Fruit fly (Drosophila melanogaster) whole organism, embryonic: ENCODE results near the gene G6P.

Experiments
- Ada2b ChIP-seq: fragments of 200-800 bp; sonication (Bioruptor generic); IDR thresholded peaks from 2 replicates; pipeline ENCODE4 v1.3.6; 2022; ENCODE audit warnings: missing biosample characterization, missing genetic modification characterization
- Asciz ChIP-seq: fragments of 200-800 bp; sonication (Bioruptor generic); optimal IDR thresholded peaks from 2 replicates; lab custom pipeline; 2017; ENCODE audit warnings: missing biosample characterization, mild to moderate bottlenecking, missing genetic modification characterization, missing genetic modification reagents
- CG10321 ChIP-seq: fragments of 200-800 bp; sonication (Bioruptor generic); IDR thresholded peaks from 2 replicates; pipeline ENCODE4 v1.3.6; 2022; ENCODE audit warnings: missing biosample characterization, missing genetic modification characterization
- CG10366 ChIP-seq: fragments of 200-800 bp; sonication (Bioruptor generic); IDR thresholded peaks from 2 replicates; pipeline ENCODE4 v1.3.6; 2022; ENCODE audit warnings: missing biosample characterization, missing genetic modification characterization
- CG10431 ChIP-seq: fragments of 200-800 bp; sonication (Bioruptor generic); optimal IDR thresholded peaks from 3 replicates; lab custom pipeline; 2018; ENCODE audit warnings: missing biosample characterization, mild to moderate bottlenecking, missing genetic modification characterization
- CG11560 ChIP-seq: fragments of 200-800 bp; sonication (Bioruptor generic); IDR thresholded peaks from 3 replicates; pipeline ENCODE4 v1.3.6; 2022; ENCODE audit warnings: missing biosample characterization, missing genetic modification characterization
- CG12071 ChIP-seq: fragments of 200-800 bp; sonication (Bioruptor generic); optimal IDR thresholded peaks from 3 replicates; lab custom pipeline; 2018; ENCODE audit warnings: missing biosample characterization, mild to moderate bottlenecking, missing genetic modification characterization
- CG12744 ChIP-seq: fragments of 200-800 bp; sonication (Bioruptor generic); optimal IDR thresholded peaks from 2 replicates; lab custom pipeline; 2016; ENCODE audit warnings: missing biosample characterization, missing genetic modification characterization
- CG13624 ChIP-seq: fragments of 200-800 bp; sonication (Bioruptor generic); optimal IDR thresholded peaks from 2 replicates; lab custom pipeline; 2016; ENCODE audit warnings: missing biosample characterization, missing genetic modification characterization
- CG17328 ChIP-seq: fragments of 200-800 bp; sonication (Bioruptor generic); IDR thresholded peaks from 2 replicates; pipeline ENCODE4 v1.3.6; 2022; ENCODE audit warnings: missing biosample characterization, missing genetic modification characterization
- CG18764 ChIP-seq: fragments of 200-800 bp; sonication (Bioruptor generic); optimal IDR thresholded peaks from 3 replicates; lab custom pipeline; 2016; ENCODE audit warnings: missing biosample characterization, missing genetic modification characterization
- CG2116 ChIP-seq: fragments of 200-800 bp; sonication (Bioruptor generic); optimal IDR thresholded peaks from 3 replicates; lab custom pipeline; 2018; ENCODE audit warnings: missing biosample characterization, mild to moderate bottlenecking, missing genetic modification characterization
- CG2129 ChIP-seq: fragments of 200-800 bp; sonication (Bioruptor generic); IDR thresholded peaks from 2 replicates; pipeline ENCODE4 v1.3.6; 2022; ENCODE audit warnings: missing biosample characterization, missing genetic modification characterization; ENCODE audit not compliant: partially characterized antibody
- CG31388 ChIP-seq: fragments of 200-800 bp; sonication (Bioruptor generic); optimal IDR thresholded peaks from 2 replicates; lab custom pipeline; 2016; ENCODE audit warnings: missing biosample characterization, missing genetic modification characterization
- CG31441 ChIP-seq: fragments of 200-800 bp; sonication (Bioruptor generic); IDR thresholded peaks from 2 replicates; pipeline ENCODE4 v1.3.6; 2022; ENCODE audit warnings: missing biosample characterization, missing genetic modification characterization
- CG32772 ChIP-seq: fragments of 200-800 bp; sonication (Bioruptor generic); IDR thresholded peaks from 2 replicates; pipeline ENCODE4 v1.3.6; 2022; ENCODE audit warnings: missing biosample characterization, missing genetic modification characterization
- CG3838 ChIP-seq: fragments of 200-800 bp; sonication (Bioruptor generic); optimal IDR thresholded peaks from 3 replicates; lab custom pipeline; 2016; ENCODE audit warnings: missing biosample characterization, missing genetic modification characterization
- CG7357 ChIP-seq: fragments of 200-800 bp; sonication (Bioruptor generic); IDR thresholded peaks from 3 replicates; pipeline ENCODE4 v1.3.6; 2022; ENCODE audit warnings: missing biosample characterization, missing genetic modification characterization
- CG7786 ChIP-seq: fragments of 200-800 bp; sonication (Bioruptor generic); optimal IDR thresholded peaks from 2 replicates; lab custom pipeline; 2016; ENCODE audit warnings: missing biosample characterization, missing genetic modification characterization
- CG9215 ChIP-seq: fragments of 200-800 bp; sonication (Bioruptor generic); IDR thresholded peaks from 2 replicates; pipeline ENCODE4 v1.3.6; 2022; ENCODE audit warnings: missing biosample characterization, missing genetic modification characterization
- CG9817 ChIP-seq: fragments of 200-800 bp; sonication (Bioruptor generic); optimal IDR thresholded peaks from 2 replicates; lab custom pipeline; 2018; ENCODE audit warnings: missing biosample characterization, mild to moderate bottlenecking, missing genetic modification characterization, moderate library complexity
- Deaf1 ChIP-seq: fragments of 200-800 bp; optimal IDR thresholded peaks from 3 replicates; lab custom pipeline; 2019; ENCODE audit warnings: missing biosample characterization, mild to moderate bottlenecking, missing genetic modification characterization, moderate library complexity
- Dp ChIP-seq: fragments of 200-800 bp; sonication (Bioruptor generic); optimal IDR thresholded peaks from 2 replicates; lab custom pipeline; 2018; ENCODE audit warnings: missing biosample characterization, mild to moderate bottlenecking, missing genetic modification characterization, moderate library complexity
- Fer2 ChIP-seq: fragments of 200-800 bp; sonication (Bioruptor generic); optimal IDR thresholded peaks from 2 replicates; lab custom pipeline; 2018; ENCODE audit warnings: missing biosample characterization, mild to moderate bottlenecking, missing genetic modification characterization, moderate library complexity
- Gsc ChIP-seq: fragments of 200-800 bp; sonication (Bioruptor generic); IDR thresholded peaks from 2 replicates; pipeline ENCODE4 v1.3.6; 2022; ENCODE audit warnings: missing biosample characterization, missing genetic modification characterization
- H15 ChIP-seq: fragments of 200-800 bp; sonication (Bioruptor generic); IDR thresholded peaks from 3 replicates; pipeline ENCODE4 v1.3.6; 2022; ENCODE audit warnings: missing biosample characterization, missing genetic modification characterization
- HLH54F ChIP-seq: fragments of 200-800 bp; sonication (Bioruptor generic); optimal IDR thresholded peaks from 3 replicates; lab custom pipeline; 2016; ENCODE audit warnings: missing biosample characterization, missing genetic modification characterization
- Hr3 ChIP-seq: fragments of 200-800 bp; sonication (Bioruptor generic); optimal IDR thresholded peaks from 3 replicates; lab custom pipeline; 2016; ENCODE audit warnings: missing biosample characterization, missing genetic modification characterization
- MESR4 ChIP-seq: fragments of 200-800 bp; sonication (Bioruptor generic); optimal IDR thresholded peaks from 2 replicates; lab custom pipeline; 2018; ENCODE audit warnings: missing biosample characterization, mild to moderate bottlenecking, missing genetic modification characterization, moderate library complexity
- Med ChIP-seq: fragments of 200-800 bp; sonication (Bioruptor generic); peaks from one replicate; lab custom pipeline; 2016; ENCODE audit warnings: missing biosample characterization, missing genetic modification characterization, mild to moderate bottlenecking, inconsistent platforms, moderate library complexity
- NFAT ChIP-seq: fragments of 200-800 bp; sonication (Bioruptor generic); IDR thresholded peaks from 2 replicates; pipeline ENCODE4 v1.3.6; 2022; ENCODE audit warnings: missing biosample characterization, missing genetic modification characterization
- Ptx1 ChIP-seq: fragments of 200-800 bp; sonication (Bioruptor generic); IDR thresholded peaks from 2 replicates; pipeline ENCODE4 v1.3.6; 2022; ENCODE audit warnings: missing biosample characterization, missing genetic modification characterization
- Six4 ChIP-seq: fragments of 200-800 bp; sonication (Bioruptor generic); optimal IDR thresholded peaks from 2 replicates; lab custom pipeline; 2016; ENCODE audit warnings: missing biosample characterization, missing genetic modification characterization
- Vsx1 ChIP-seq: fragments of 200-800 bp; sonication (Bioruptor generic); optimal IDR thresholded peaks from 2 replicates; lab custom pipeline; 2017; ENCODE audit warnings: missing biosample characterization, mild to moderate bottlenecking, missing genetic modification characterization, missing genetic modification reagents
- al ChIP-seq: fragments of 200-800 bp; sonication (Bioruptor generic); IDR thresholded peaks from 2 replicates; pipeline ENCODE4 v1.3.6; 2022; ENCODE audit warnings: missing biosample characterization, missing genetic modification characterization
- az2 ChIP-seq: fragments of 200-800 bp; sonication (Bioruptor generic); optimal IDR thresholded peaks from 3 replicates; lab custom pipeline; 2016; ENCODE audit warnings: missing biosample characterization, missing genetic modification characterization
- br ChIP-seq: fragments of >200 bp; optimal IDR thresholded peaks from 2 replicates; lab custom pipeline; 2017
- fu2 ChIP-seq: fragments of 200-800 bp; sonication (Bioruptor generic); optimal IDR thresholded peaks from 2 replicates; lab custom pipeline; 2016; ENCODE audit warnings: missing biosample characterization, missing genetic modification characterization
- ham ChIP-seq: fragments of 200-800 bp; sonication (Bioruptor generic); IDR thresholded peaks from 2 replicates; pipeline ENCODE4 v1.3.6; 2022; ENCODE audit warnings: missing biosample characterization, missing genetic modification characterization
- inv ChIP-seq: fragments of 200-800 bp; sonication (Bioruptor generic); IDR thresholded peaks from 2 replicates; pipeline ENCODE4 v1.3.6; 2022; ENCODE audit warnings: missing biosample characterization, missing genetic modification characterization; ENCODE audit not compliant: partially characterized antibody
- mam ChIP-seq: fragments of 200-800 bp; sonication (Bioruptor generic); optimal IDR thresholded peaks from 3 replicates; lab custom pipeline; 2016; ENCODE audit warnings: missing biosample characterization, missing genetic modification characterization
- nmo ChIP-seq: fragments of 200-800 bp; sonication (Bioruptor generic); optimal IDR thresholded peaks from 2 replicates; lab custom pipeline; 2018; ENCODE audit warnings: missing biosample characterization, mild to moderate bottlenecking, missing genetic modification characterization, moderate library complexity
- onecut ChIP-seq: fragments of 200-800 bp; sonication (Bioruptor generic); IDR thresholded peaks from 2 replicates; pipeline ENCODE4 v1.3.6; 2022; ENCODE audit warnings: missing biosample characterization, missing genetic modification characterization
- sc ChIP-seq, 3 experiments: fragments of >200 bp in 2 of 3; fragments of 200-800 bp in 1 of 3; sonication (Bioruptor generic) in 1 of 3; optimal IDR thresholded peaks; 2 replicates in 2 of 3; 3 replicates in 1 of 3; lab custom pipeline; 2017; ENCODE audit warnings: mild to moderate bottlenecking in 1 of 3, missing biosample characterization in 1 of 3, missing genetic modification characterization in 1 of 3, missing genetic modification reagents in 1 of 3
- sens ChIP-seq: fragments of 200-800 bp; sonication (Bioruptor generic); peaks from one replicate; lab custom pipeline; 2016; ENCODE audit warnings: missing biosample characterization, missing genetic modification characterization
- sisA ChIP-seq: fragments of 200-800 bp; sonication (Bioruptor generic); IDR thresholded peaks from 2 replicates; pipeline ENCODE4 v1.3.6; 2022; ENCODE audit warnings: missing biosample characterization, missing genetic modification characterization
- sna ChIP-seq: fragments of 200-800 bp; sonication (Bioruptor generic); IDR thresholded peaks from 2 replicates; pipeline ENCODE4 v1.3.6; 2022; ENCODE audit warnings: missing biosample characterization, missing genetic modification characterization; ENCODE audit not compliant: partially characterized antibody
- sr ChIP-seq: fragments of 200-800 bp; sonication (Bioruptor generic); IDR thresholded peaks from 3 replicates; pipeline ENCODE4 v1.3.6; 2022; ENCODE audit warnings: missing biosample characterization, missing genetic modification characterization
- yki ChIP-seq: fragments of >200 bp; optimal IDR thresholded peaks from 3 replicates; lab custom pipeline; 2018
- zen2 ChIP-seq: fragments of 200-800 bp; sonication (Bioruptor generic); IDR thresholded peaks from 3 replicates; pipeline ENCODE4 v1.3.6; 2022; ENCODE audit warnings: missing biosample characterization, missing genetic modification characterization; ENCODE audit not compliant: partially characterized antibody

G6P gene

DNA sequence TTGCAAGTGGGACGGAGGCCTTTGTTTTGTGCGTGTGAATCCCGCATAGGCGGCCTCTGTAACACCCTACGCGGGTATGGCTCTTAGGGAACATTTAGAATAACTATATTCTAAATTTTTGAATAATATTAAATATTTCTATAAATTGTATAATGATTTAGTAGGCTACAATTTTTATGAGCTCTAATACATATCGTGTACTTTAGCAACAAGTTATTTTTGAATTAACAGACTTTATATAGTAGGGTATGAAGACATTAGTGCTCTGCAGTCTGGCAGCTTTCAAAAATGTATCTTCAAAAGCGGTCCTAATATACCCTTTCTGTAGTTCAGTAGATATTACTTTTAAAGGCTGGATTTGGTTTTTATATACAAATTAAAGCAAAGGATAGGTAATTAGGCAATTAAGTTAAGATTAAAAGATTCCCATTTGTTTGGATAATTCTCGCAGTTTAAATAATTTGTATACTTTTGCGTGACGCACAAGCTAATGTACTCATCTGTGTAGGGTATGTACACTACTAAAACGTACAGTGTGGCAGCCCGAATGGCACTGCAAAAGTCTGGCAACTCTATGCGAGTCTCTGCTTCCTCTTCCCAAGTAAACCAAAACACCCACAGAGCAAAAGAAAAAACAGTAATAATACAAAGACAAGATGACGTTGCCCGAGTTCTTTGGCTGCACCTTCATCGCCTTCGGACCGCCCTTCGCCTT, 49.7 kb downstream of the G6P start, which contains the start of the genes Snx21 and aph-1 (continued):
- TF ChIP-seq sna (GFP tag; lab: Robert Waterston, UW) = no peak
- peak; percentile 80 for TF ChIP-seq onecut (GFP tag; lab: Robert Waterston, UW)
- TF ChIP-seq CG10366 (GFP tag; lab: Robert Waterston, UW) = peak; percentile 85
- TF ChIP-seq Deaf1 (tag; lab: Kevin White, UChicago) = peak; percentile 75
- TF ChIP-seq Med (GFP tag; lab: Kevin White, UChicago) = peak; percentile 97
- TF ChIP-seq sr (GFP tag; lab: Robert Waterston, UW) = peak; percentile 48; the same call in 1 of the 3 replicates
- TF ChIP-seq CG11560 (tag; lab: Robert Waterston, UW) = peak; percentile 81; the same call in 2 of the 3 replicates
- peak; percentile 81 for TF ChIP-seq al
- TF ChIP-seq sens (GFP tag; lab: Kevin White, UChicago) = peak; percentile 98
- TF ChIP-seq CG32772 (GFP tag; lab: Robert Waterston, UW) = peak; percentile 87; the same call in 1 of the 2 replicates
- no peak for TF ChIP-seq br
- peak; percentile 67 for TF ChIP-seq ham (GFP tag; lab: Robert Waterston, UW)
- TF ChIP-seq Asciz (GFP tag; lab: Kevin White, UChicago) = peak; percentile 84
- peak; percentile 56 for TF ChIP-seq MESR4 (GFP tag; lab: Kevin White, UChicago)
- peak; percentile 94 for TF ChIP-seq Ptx1 (GFP tag; lab: Robert Waterston, UW)
- no peak for TF ChIP-seq Dp (GFP tag; lab: Kevin White, UChicago)
- peak; percentile 95 for TF ChIP-seq nmo (GFP tag; lab: Kevin White, UChicago)
- TF ChIP-seq HLH54F (GFP tag; lab: Kevin White, UChicago) = peak; percentile 93
- TF ChIP-seq H15 (GFP tag; lab: Robert Waterston, UW) = peak; percentile 57
- peak; percentile 74 for TF ChIP-seq Ada2b
- 0 out of 2 replicates have a peak, but pooled peaks have one; percentile 6 for TF ChIP-seq inv (GFP tag; lab: Robert Waterston, UW)
- peak; percentile 85 for TF ChIP-seq Six4
- TF ChIP-seq fu2 = peak; percentile 80
- TF ChIP-seq CG7357 = peak; percentile 84; the same call in 2 of the 3 replicates
- peak; percentile 82 for TF ChIP-seq CG18764 (GFP tag; lab: Kevin White, UChicago)
- peak; percentile 70 for TF ChIP-seq CG2116 (GFP tag; lab: Kevin White, UChicago)
- TF ChIP-seq yki (lab: Kevin White, UChicago) = peak; percentile 47
- no peak for TF ChIP-seq sc (optimal IDR thresholded peaks at IDR 0.05; lab: Kevin White, UChicago)
- peak; percentile 87 for TF ChIP-seq sc (GFP tag; optimal IDR thresholded peaks at IDR 0.05; lab: Kevin White, UChicago)
- peak; percentile 94 for TF ChIP-seq mam (GFP tag; lab: Kevin White, UChicago)
- peak; percentile 36 for TF ChIP-seq CG31388 (GFP tag; lab: Kevin White, UChicago)
- TF ChIP-seq az2 (GFP tag; lab: Kevin White, UChicago) = peak; percentile 93
- peak; percentile 87 for TF ChIP-seq NFAT (GFP tag; lab: Robert Waterston, UW)
- peak; percentile 59 for TF ChIP-seq CG3838 (GFP tag; lab: Kevin White, UChicago)
- TF ChIP-seq CG9215 (GFP tag; lab: Robert Waterston, UW) = peak; percentile 89
- TF ChIP-seq Fer2 (tag; lab: Kevin White, UChicago) = peak; percentile 82
- TF ChIP-seq CG12744 (GFP tag; lab: Kevin White, UChicago) = peak; percentile 26
- no peak for TF ChIP-seq zen2 (GFP tag; lab: Robert Waterston, UW)
- TF ChIP-seq CG12071 (GFP tag; lab: Kevin White, UChicago) = peak; percentile 63
- TF ChIP-seq CG10431 = peak; percentile 77
- peak; percentile 89 for TF ChIP-seq CG13624
- peak; percentile 87 for TF ChIP-seq Vsx1 (GFP tag; lab: Kevin White, UChicago)
- peak; percentile 94 for TF ChIP-seq CG31441
- peak; percentile 85 for TF ChIP-seq CG17328
- no peak for TF ChIP-seq CG2129
- TF ChIP-seq sisA = peak; percentile 89
- TF ChIP-seq CG10321 (GFP tag; lab: Robert Waterston, UW) = peak; percentile 61
- TF ChIP-seq CG9817 (tag; lab: Kevin White, UChicago) = peak; percentile 91
- peak; percentile 74 for TF ChIP-seq Gsc (GFP tag; lab: Robert Waterston, UW)
- peak; percentile 94 for TF ChIP-seq Hr3 (GFP tag; lab: Kevin White, UChicago)
- peak; percentile 90 for TF ChIP-seq CG7786 (GFP tag; lab: Kevin White, UChicago)
